Fruit fly (Drosophila melanogaster) whole organism, embryonic: Measurements from ENCODE around the gene CG1136.

Source experiments
- Awh ChIP-seq: fragments of 200-800 bp; sonication (Bioruptor generic); IDR thresholded peaks from 2 replicates; pipeline ENCODE4, ENCODE4 v1.3.6; 2022; ENCODE audit warnings: missing biosample characterization, missing genetic modification characterization
- Blimp-1 ChIP-seq: fragments of 200-800 bp; sonication (Bioruptor generic); optimal IDR thresholded peaks from 3 replicates; lab custom pipeline; 2018; ENCODE audit warnings: missing biosample characterization, missing genetic modification characterization, mild to moderate bottlenecking, moderate library complexity, missing genetic modification reagents
- CG10209 ChIP-seq: fragments of 200-800 bp; sonication (Bioruptor generic); optimal IDR thresholded peaks from 3 replicates; lab custom pipeline; 2017; ENCODE audit warnings: missing biosample characterization, mild to moderate bottlenecking, missing genetic modification characterization, missing genetic modification reagents
- CG10267 ChIP-seq: fragments of 200-800 bp; sonication (Bioruptor generic); optimal IDR thresholded peaks from 2 replicates; lab custom pipeline; 2018; ENCODE audit warnings: missing biosample characterization, mild to moderate bottlenecking, missing genetic modification characterization, moderate library complexity
- CG11695 ChIP-seq: fragments of 200-800 bp; sonication (Bioruptor generic); IDR thresholded peaks from 3 replicates; pipeline ENCODE4 v1.3.6; 2022; ENCODE audit warnings: missing biosample characterization, missing genetic modification characterization
- CG12155 ChIP-seq: fragments of 200-800 bp; sonication (Bioruptor generic); optimal IDR thresholded peaks from 3 replicates; lab custom pipeline; 2016; ENCODE audit warnings: missing biosample characterization, missing genetic modification characterization
- CG13287 ChIP-seq: fragments of 200-800 bp; sonication (Bioruptor generic); IDR thresholded peaks from 2 replicates; pipeline ENCODE4 v1.3.6; 2022; ENCODE audit warnings: missing biosample characterization, missing genetic modification characterization; ENCODE audit not compliant: partially characterized antibody
- CG13894 ChIP-seq: fragments of 200-800 bp; sonication (Bioruptor generic); optimal IDR thresholded peaks from 3 replicates; lab custom pipeline; 2018; ENCODE audit warnings: missing biosample characterization, mild to moderate bottlenecking, missing genetic modification characterization, moderate library complexity
- CG14014 ChIP-seq: fragments of 200-800 bp; sonication (Bioruptor generic); IDR thresholded peaks from 2 replicates; pipeline ENCODE4 v1.3.6; 2022; ENCODE audit warnings: missing biosample characterization, missing genetic modification characterization
- CG14441 ChIP-seq: fragments of 200-800 bp; sonication (Bioruptor generic); IDR thresholded peaks from 2 replicates; pipeline ENCODE4 v1.3.6; 2022; ENCODE audit warnings: missing biosample characterization, missing genetic modification characterization
- CG14710 ChIP-seq: fragments of 200-800 bp; sonication (Bioruptor generic); optimal IDR thresholded peaks from 3 replicates; lab custom pipeline; 2019; ENCODE audit warnings: missing biosample characterization, mild to moderate bottlenecking, missing genetic modification characterization, moderate library complexity
- CG14860 ChIP-seq: fragments of 200-800 bp; sonication (Bioruptor generic); IDR thresholded peaks from 3 replicates; pipeline ENCODE4 v1.3.6; 2022; ENCODE audit warnings: missing biosample characterization, missing genetic modification characterization; ENCODE audit not compliant: partially characterized antibody
- CG14965 ChIP-seq: fragments of 200-800 bp; sonication (Bioruptor generic); optimal IDR thresholded peaks from 2 replicates; lab custom pipeline; 2016; ENCODE audit warnings: missing biosample characterization, missing genetic modification characterization, borderline replicate concordance
- CG15073 ChIP-seq: fragments of 200-800 bp; sonication (Bioruptor generic); optimal IDR thresholded peaks from 2 replicates; lab custom pipeline; 2016; ENCODE audit warnings: missing biosample characterization, missing genetic modification characterization
- CG15601 ChIP-seq: fragments of 200-800 bp; sonication (Bioruptor generic); optimal IDR thresholded peaks from 3 replicates; lab custom pipeline; 2019; ENCODE audit warnings: missing biosample characterization, mild to moderate bottlenecking, missing genetic modification characterization, moderate library complexity
- CG17359 ChIP-seq: fragments of 200-800 bp; sonication (Bioruptor generic); optimal IDR thresholded peaks from 3 replicates; lab custom pipeline; 2018; ENCODE audit warnings: missing biosample characterization, mild to moderate bottlenecking, missing genetic modification characterization, moderate library complexity
- CG17361 ChIP-seq: fragments of 200-800 bp; sonication (Bioruptor generic); IDR thresholded peaks from 3 replicates; pipeline ENCODE4 v1.3.6; 2022; ENCODE audit warnings: missing biosample characterization, missing genetic modification characterization
- CG17385 ChIP-seq: fragments of 200-800 bp; sonication (Bioruptor generic); optimal IDR thresholded peaks from 3 replicates; lab custom pipeline; 2018; ENCODE audit warnings: missing biosample characterization, mild to moderate bottlenecking, missing genetic modification characterization
- CG2120 ChIP-seq: fragments of 200-800 bp; sonication (Bioruptor generic); optimal IDR thresholded peaks from 3 replicates; lab custom pipeline; 2016; ENCODE audit warnings: missing biosample characterization, missing genetic modification characterization
- CG2678 ChIP-seq: fragments of 200-800 bp; sonication (Bioruptor generic); optimal IDR thresholded peaks from 3 replicates; lab custom pipeline; 2019; ENCODE audit warnings: missing biosample characterization, mild to moderate bottlenecking, missing genetic modification characterization, moderate library complexity
- CG4424 ChIP-seq: fragments of 200-800 bp; sonication (Bioruptor generic); optimal IDR thresholded peaks from 3 replicates; lab custom pipeline; 2016; ENCODE audit warnings: missing biosample characterization, missing genetic modification characterization
- CG6175 ChIP-seq: fragments of 200-800 bp; sonication (Bioruptor generic); IDR thresholded peaks from 3 replicates; pipeline ENCODE4 v1.3.6; 2022; ENCODE audit warnings: missing biosample characterization, missing genetic modification characterization
- CG7963 ChIP-seq: fragments of 200-800 bp; sonication (Bioruptor generic); IDR thresholded peaks from 3 replicates; pipeline ENCODE4 v1.3.6; 2022; ENCODE audit warnings: missing biosample characterization, missing genetic modification characterization; ENCODE audit not compliant: partially characterized antibody
- CG8359 ChIP-seq: fragments of 200-800 bp; sonication (Bioruptor generic); optimal IDR thresholded peaks from 2 replicates; lab custom pipeline; 2017; ENCODE audit warnings: missing biosample characterization, mild to moderate bottlenecking, missing genetic modification characterization, borderline replicate concordance
- CoRest ChIP-seq: fragments of 200-800 bp; sonication (Bioruptor generic); optimal IDR thresholded peaks from 3 replicates; lab custom pipeline; 2018; ENCODE audit warnings: missing biosample characterization, mild to moderate bottlenecking, missing genetic modification characterization, moderate library complexity
- Deaf1 ChIP-seq: fragments of 200-800 bp; optimal IDR thresholded peaks from 3 replicates; lab custom pipeline; 2019; ENCODE audit warnings: missing biosample characterization, mild to moderate bottlenecking, missing genetic modification characterization, moderate library complexity
- Dip3 ChIP-seq: fragments of 200-800 bp; sonication (Bioruptor generic); optimal IDR thresholded peaks from 3 replicates; lab custom pipeline; 2016; ENCODE audit warnings: missing biosample characterization, missing genetic modification characterization
- Dp ChIP-seq: fragments of 200-800 bp; sonication (Bioruptor generic); optimal IDR thresholded peaks from 2 replicates; lab custom pipeline; 2018; ENCODE audit warnings: missing biosample characterization, mild to moderate bottlenecking, missing genetic modification characterization, moderate library complexity
- E2f2 ChIP-seq: fragments of 200-800 bp; sonication (Bioruptor generic); IDR thresholded peaks from 2 replicates; pipeline ENCODE4 v1.3.6; 2022; ENCODE audit warnings: missing biosample characterization, missing genetic modification characterization
- HmgZ ChIP-seq: fragments of 200-800 bp; sonication (Bioruptor generic); optimal IDR thresholded peaks from 2 replicates; lab custom pipeline; 2018; ENCODE audit warnings: missing biosample characterization, mild to moderate bottlenecking, missing genetic modification characterization
- Rx ChIP-seq: fragments of 200-800 bp; sonication (Bioruptor generic); IDR thresholded peaks from 2 replicates; pipeline ENCODE4 v1.3.6; 2022; ENCODE audit warnings: missing biosample characterization, missing genetic modification characterization
- ab ChIP-seq: fragments of 200-800 bp; sonication (Bioruptor generic); optimal IDR thresholded peaks from 2 replicates; lab custom pipeline; 2016; ENCODE audit warnings: missing biosample characterization, missing genetic modification characterization
- ap ChIP-seq: fragments of 200-800 bp; sonication (Bioruptor generic); IDR thresholded peaks from 2 replicates; pipeline ENCODE4 v1.3.6; 2022; ENCODE audit warnings: missing biosample characterization, missing genetic modification characterization
- ara ChIP-seq: fragments of 200-800 bp; sonication (Bioruptor generic); IDR thresholded peaks from 2 replicates; pipeline ENCODE4 v1.3.6; 2022; ENCODE audit warnings: missing biosample characterization, missing genetic modification characterization
- ato ChIP-seq: fragments of 200-800 bp; sonication (Bioruptor generic); IDR thresholded peaks from 2 replicates; pipeline ENCODE4 v1.3.6; 2022; ENCODE audit warnings: missing biosample characterization, missing genetic modification characterization; ENCODE audit not compliant: partially characterized antibody
- cad ChIP-seq: fragments of >200 bp; optimal IDR thresholded peaks from 2 replicates; lab custom pipeline; 2017; ENCODE audit warnings: missing biosample characterization, missing genetic modification characterization
- caup ChIP-seq: fragments of 200-800 bp; sonication (Bioruptor generic); optimal IDR thresholded peaks from 3 replicates; lab custom pipeline; 2017; ENCODE audit warnings: missing biosample characterization, mild to moderate bottlenecking, missing genetic modification characterization, moderate library complexity; ENCODE audit not compliant: severe bottlenecking
- chinmo ChIP-seq: fragments of 200-800 bp; sonication (Bioruptor generic); IDR thresholded peaks from 4 replicates; pipeline ENCODE4 v1.3.6; 2022; ENCODE audit warnings: missing biosample characterization, missing genetic modification characterization; ENCODE audit not compliant: partially characterized antibody
- gcm ChIP-seq: fragments of 200-800 bp; sonication (Bioruptor generic); optimal IDR thresholded peaks from 2 replicates; lab custom pipeline; 2019; ENCODE audit warnings: missing biosample characterization, mild to moderate bottlenecking, missing genetic modification characterization, moderate library complexity
- grau ChIP-seq: fragments of 200-800 bp; optimal IDR thresholded peaks from 3 replicates; lab custom pipeline; 2019; ENCODE audit warnings: missing biosample characterization, mild to moderate bottlenecking, missing genetic modification characterization, moderate library complexity
- ham ChIP-seq: fragments of 200-800 bp; sonication (Bioruptor generic); IDR thresholded peaks from 2 replicates; pipeline ENCODE4 v1.3.6; 2022; ENCODE audit warnings: missing biosample characterization, missing genetic modification characterization
- knrl ChIP-seq: fragments of 200-800 bp; sonication (Bioruptor generic); IDR thresholded peaks from 3 replicates; pipeline ENCODE4 v1.3.6; 2022; ENCODE audit warnings: missing biosample characterization, missing genetic modification characterization; ENCODE audit not compliant: partially characterized antibody
- mam ChIP-seq: fragments of 200-800 bp; sonication (Bioruptor generic); optimal IDR thresholded peaks from 3 replicates; lab custom pipeline; 2016; ENCODE audit warnings: missing biosample characterization, missing genetic modification characterization
- oc ChIP-seq: fragments of 200-800 bp; sonication (Bioruptor generic); optimal IDR thresholded peaks from 2 replicates; lab custom pipeline; 2018; ENCODE audit warnings: missing biosample characterization, mild to moderate bottlenecking, missing genetic modification characterization, moderate library complexity
- org-1 ChIP-seq: fragments of 200-800 bp; sonication (Bioruptor generic); optimal IDR thresholded peaks from 2 replicates; lab custom pipeline; 2017; ENCODE audit warnings: missing biosample characterization, missing genetic modification characterization
- rib ChIP-seq: fragments of 200-800 bp; sonication (Bioruptor generic); IDR thresholded peaks from 2 replicates; pipeline ENCODE4 v1.3.6; 2022; ENCODE audit warnings: missing biosample characterization, missing genetic modification characterization
- salm ChIP-seq: fragments of 200-800 bp; sonication (Bioruptor generic); optimal IDR thresholded peaks from 2 replicates; lab custom pipeline; 2018; ENCODE audit warnings: missing biosample characterization, mild to moderate bottlenecking, missing genetic modification characterization
- sqz ChIP-seq: fragments of 200-800 bp; sonication (Bioruptor generic); optimal IDR thresholded peaks from 3 replicates; lab custom pipeline; 2018; ENCODE audit warnings: missing biosample characterization, mild to moderate bottlenecking, missing genetic modification characterization
- tgo ChIP-seq: fragments of 200-800 bp; sonication (Bioruptor generic); IDR thresholded peaks from 3 replicates; pipeline ENCODE4 v1.3.6; 2022; ENCODE audit warnings: missing biosample characterization, missing genetic modification characterization
- trh ChIP-seq: fragments of 200-800 bp; sonication (Bioruptor generic); optimal IDR thresholded peaks from 2 replicates; lab custom pipeline; 2016; ENCODE audit warnings: missing biosample characterization, missing genetic modification characterization
- zen2 ChIP-seq: fragments of 200-800 bp; sonication (Bioruptor generic); IDR thresholded peaks from 3 replicates; pipeline ENCODE4 v1.3.6; 2022; ENCODE audit warnings: missing biosample characterization, missing genetic modification characterization; ENCODE audit not compliant: partially characterized antibody

Gene CG1136

DNA sequence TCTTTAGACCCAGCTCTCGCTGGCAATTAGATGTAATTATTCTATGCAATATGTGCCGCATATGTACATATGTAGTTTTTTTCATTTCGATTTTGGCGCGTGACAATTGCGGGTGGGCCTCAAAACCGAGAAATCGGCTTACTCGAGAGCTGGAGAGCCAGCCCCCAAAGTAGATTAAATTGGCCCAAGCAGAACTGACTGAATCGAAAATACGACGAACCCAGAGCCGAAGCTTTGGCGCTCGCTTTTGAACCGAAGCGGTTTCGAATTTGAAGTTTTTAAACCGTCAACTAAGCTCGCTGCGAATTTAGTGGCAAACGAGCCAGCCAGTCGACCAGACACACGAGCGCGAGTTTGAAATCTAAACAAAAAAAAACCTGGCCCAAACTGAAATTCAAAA, at the start of gene CG1136:
TSS of gene CG1136 (plus strand) at position 308 of the 400 bp plus-strand sequence.
- no peak for TF ChIP-seq ap (GFP tag; lab: Robert Waterston, UW)
- 0 out of 4 replicates have a peak, but pooled peaks have one; percentile 65 for TF ChIP-seq chinmo
- no peak for TF ChIP-seq tgo (GFP tag; lab: Robert Waterston, UW)
- no peak for TF ChIP-seq CG15073 (GFP tag; lab: Kevin White, UChicago)
- TF ChIP-seq ato (GFP tag; lab: Robert Waterston, UW) = no peak
- TF ChIP-seq CG17359 (tag; lab: Kevin White, UChicago) = no peak
- no peak for TF ChIP-seq cad
- peak; percentile 88 for TF ChIP-seq Deaf1 (tag; lab: Kevin White, UChicago)
- no peak for TF ChIP-seq CG15601 (tag; lab: Kevin White, UChicago)
- no peak for TF ChIP-seq Dp (GFP tag; lab: Kevin White, UChicago)
- no peak for TF ChIP-seq CG14710 (tag; lab: Kevin White, UChicago)
- peak; percentile 23 for TF ChIP-seq CG13894
- TF ChIP-seq Awh (GFP tag; lab: Robert Waterston, UW) = no peak
- peak; percentile 15 for TF ChIP-seq oc (tag; lab: Kevin White, UChicago)
- TF ChIP-seq CG13287 (GFP tag; lab: Robert Waterston, UW) = peak; percentile 15; the same call in 1 of the 2 replicates
- no peak for TF ChIP-seq mam (GFP tag; lab: Kevin White, UChicago)
- TF ChIP-seq CG10267 = no peak
- TF ChIP-seq sqz = no peak
- no peak for TF ChIP-seq CG12155 (GFP tag; lab: Kevin White, UChicago)
- TF ChIP-seq CG8359 (GFP tag; lab: Kevin White, UChicago) = no peak
- TF ChIP-seq HmgZ (tag; lab: Kevin White, UChicago) = no peak
- 0 out of 2 replicates have a peak, but pooled peaks have one; percentile 44 for TF ChIP-seq rib (GFP tag; lab: Robert Waterston, UW)
- no peak for TF ChIP-seq gcm (GFP tag; lab: Kevin White, UChicago)
- TF ChIP-seq org-1 (GFP tag; lab: Kevin White, UChicago) = no peak
- TF ChIP-seq CoRest (tag; lab: Kevin White, UChicago) = no peak
- no peak for TF ChIP-seq CG7963
- TF ChIP-seq ab = no peak
- no peak for TF ChIP-seq knrl (GFP tag; lab: Robert Waterston, UW)
- no peak for TF ChIP-seq Rx (GFP tag; lab: Robert Waterston, UW)
- TF ChIP-seq CG2678 (tag; lab: Kevin White, UChicago) = no peak
- TF ChIP-seq zen2 (GFP tag; lab: Robert Waterston, UW) = no peak
- TF ChIP-seq CG6175 = 0 out of 3 replicates have a peak, but pooled peaks have one; percentile 25
- no peak for TF ChIP-seq caup
- TF ChIP-seq CG14860 (GFP tag; lab: Robert Waterston, UW) = no peak
- TF ChIP-seq CG4424 (GFP tag; lab: Kevin White, UChicago) = no peak
- TF ChIP-seq CG10209 (GFP tag; lab: Kevin White, UChicago) = no peak
- 0 out of 2 replicates have a peak, but pooled peaks have one; percentile 22 for TF ChIP-seq E2f2 (GFP tag; lab: Robert Waterston, UW)
- no peak for TF ChIP-seq Blimp-1 (GFP tag; lab: Kevin White, UChicago)

DNA sequence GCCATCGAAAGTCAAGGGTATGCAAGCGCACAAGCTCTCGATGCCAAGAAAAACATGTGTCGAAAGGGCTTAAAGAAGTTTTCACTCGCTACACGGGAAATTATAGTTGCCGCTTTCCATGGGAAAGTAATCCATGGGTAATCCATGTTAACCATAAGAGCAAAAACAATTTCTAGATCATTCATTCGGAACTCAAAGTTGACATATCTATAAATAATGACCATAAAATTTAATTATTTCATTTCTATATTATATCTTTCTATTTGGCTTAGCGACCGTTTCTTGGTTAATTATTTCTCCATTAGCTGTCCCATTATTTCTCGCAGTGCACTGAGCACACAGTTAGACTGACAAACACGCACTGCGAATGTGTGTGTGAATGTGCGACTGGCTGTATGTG, 45.7 kb upstream of the CG1136 start:
- TF ChIP-seq trh (GFP tag; lab: Kevin White, UChicago) = no peak
- peak; percentile 17 for TF ChIP-seq CG15601 (tag; lab: Kevin White, UChicago)
- TF ChIP-seq grau (tag; lab: Kevin White, UChicago) = peak; percentile 64
- no peak for TF ChIP-seq Dip3 (GFP tag; lab: Kevin White, UChicago)
- TF ChIP-seq salm (tag; lab: Kevin White, UChicago) = no peak
- no peak for TF ChIP-seq CG11695 (GFP tag; lab: Robert Waterston, UW)
- TF ChIP-seq ham = no peak
- TF ChIP-seq ara = no peak
- TF ChIP-seq CG17361 (GFP tag; lab: Robert Waterston, UW) = peak; percentile 58; the same call in 1 of the 3 replicates
- peak; percentile 52 for TF ChIP-seq CG17385
- 0 out of 2 replicates have a peak, but pooled peaks have one; percentile 9 for TF ChIP-seq CG14441 (GFP tag; lab: Robert Waterston, UW)
- TF ChIP-seq CG14014 (GFP tag; lab: Robert Waterston, UW) = no peak
- TF ChIP-seq CG2120 = peak; percentile 30
- TF ChIP-seq CG10209 (GFP tag; lab: Kevin White, UChicago) = peak; percentile 52
- no peak for TF ChIP-seq CG14965
